Fruit fly (Drosophila melanogaster): ENCODE measurements around the gene CG11164.

Gene CG11164

dm6 chrX:13637588-13637987 is 30.2 kb upstream of the CG11164 start:
- TF ChIP-seq Smox (GFP tag; optimal IDR thresholded peaks at IDR 0.05) = no peak
- TF ChIP-seq ss (GFP tag; optimal IDR thresholded peaks at IDR 0.05) = no peak
- no peak for TF ChIP-seq pdm3 (GFP tag; optimal IDR thresholded peaks at IDR 0.05)
- no peak for TF ChIP-seq CG16779 (tag; optimal IDR thresholded peaks at IDR 0.05)
- no peak for TF ChIP-seq Eip78C (GFP tag)
- no peak for TF ChIP-seq Sox102F (GFP tag; optimal IDR thresholded peaks at IDR 0.05)
- TF ChIP-seq Eip93F (GFP tag; optimal IDR thresholded peaks at IDR 0.05) = no peak
- no peak for TF ChIP-seq Ets21C (GFP tag; optimal IDR thresholded peaks at IDR 0.05)
- TF ChIP-seq svp (GFP tag) = no peak
- no peak for TF ChIP-seq CG6276 (GFP tag; optimal IDR thresholded peaks at IDR 0.05)
- TF ChIP-seq CG15336 (GFP tag; IDR thresholded peaks at IDR 0.05) = no peak
- no peak for TF ChIP-seq CG8632 (GFP tag; optimal IDR thresholded peaks at IDR 0.05)
- no peak for TF ChIP-seq Hr4 (GFP tag; optimal IDR thresholded peaks at IDR 0.05)
- no peak for TF ChIP-seq fd85E (GFP tag; optimal IDR thresholded peaks at IDR 0.05)
- TF ChIP-seq CG11762 (GFP tag; optimal IDR thresholded peaks at IDR 0.05; ENCODE audit: insufficient read depth) = no peak
- no peak for TF ChIP-seq topi (GFP tag; optimal IDR thresholded peaks at IDR 0.05)
- no peak for TF ChIP-seq fkh (GFP tag; optimal IDR thresholded peaks at IDR 0.05)

- TF ChIP-seq Eip75B (GFP tag; optimal IDR thresholded peaks at IDR 0.05) (peak; percentile 98), vri (GFP tag; optimal IDR thresholded peaks at IDR 0.05) (peak; percentile 90), Sox14 (GFP tag; optimal IDR thresholded peaks at IDR 0.05) (peak; percentile 98), CG8632 (GFP tag; optimal IDR thresholded peaks at IDR 0.05) (peak; percentile 98), svp (GFP tag) (peak; percentile 98), CG3919 (GFP tag; optimal IDR thresholded peaks at IDR 0.05) (peak; percentile 99), CG31627 (GFP tag; optimal IDR thresholded peaks at IDR 0.05) (peak; percentile 91), cyc (GFP tag; optimal IDR thresholded peaks at IDR 0.05) (peak; percentile 93), Hr38 (GFP tag; optimal IDR thresholded peaks at IDR 0.05) (peak; percentile 92), CG7368 (GFP tag; optimal IDR thresholded peaks at IDR 0.05) (peak; percentile 99), CG6276 (GFP tag; optimal IDR thresholded peaks at IDR 0.05) (peak; percentile 99), Lpt (GFP tag; optimal IDR thresholded peaks at IDR 0.05) (peak; percentile 98), Sox102F (GFP tag; optimal IDR thresholded peaks at IDR 0.05) (peak; percentile 96), CG34406 (GFP tag; optimal IDR thresholded peaks at IDR 0.05) (peak; percentile 98), fd59A (GFP tag; optimal IDR thresholded peaks at IDR 0.05) (peak; percentile 95), CG1621 (tag; optimal IDR thresholded peaks at IDR 0.05) (peak; percentile 98), topi (GFP tag; optimal IDR thresholded peaks at IDR 0.05) (peak; percentile 97), CG9139 (GFP tag; optimal IDR thresholded peaks at IDR 0.05) (peak; percentile 94), Sox15 (GFP tag; optimal IDR thresholded peaks at IDR 0.05) (peak; percentile 95), achi (GFP tag; optimal IDR thresholded peaks at IDR 0.05) (peak; percentile 98), CG6163 (GFP tag; IDR thresholded peaks at IDR 0.05) (peak; percentile 99), fd85E (GFP tag; optimal IDR thresholded peaks at IDR 0.05) (peak; percentile 97), eg (GFP tag; IDR thresholded peaks at IDR 0.05) (peak; percentile 99), net (GFP tag; optimal IDR thresholded peaks at IDR 0.05) (peak; percentile 99), CG10669 (GFP tag; optimal IDR thresholded peaks at IDR 0.05) (peak; percentile 98), dsx (GFP tag; optimal IDR thresholded peaks at IDR 0.05; ENCODE audit: poor library complexity, severe bottlenecking) (peak; percentile 96), CG11762 (GFP tag; optimal IDR thresholded peaks at IDR 0.05; ENCODE audit: insufficient read depth) (peak; percentile 98), CG32006 (GFP tag; optimal IDR thresholded peaks at IDR 0.05) (peak; percentile 98), CG15336 (GFP tag; IDR thresholded peaks at IDR 0.05) (peak; percentile 99), acj6 (GFP tag; optimal IDR thresholded peaks at IDR 0.05) (peak; percentile 98), lz (GFP tag; optimal IDR thresholded peaks at IDR 0.05) (peak; percentile 94), CG6854 (GFP tag; optimal IDR thresholded peaks at IDR 0.05) (peak; percentile 86), Ets96B (tag; optimal IDR thresholded peaks at IDR 0.05) (peak; percentile 98), esn (GFP tag; optimal IDR thresholded peaks at IDR 0.05) (peak; percentile 93), Met (GFP tag; optimal IDR thresholded peaks at IDR 0.05) (peak; percentile 95), CG3032 (tag; optimal IDR thresholded peaks at IDR 0.05) (peak; percentile 95), Hr39 (GFP tag; optimal IDR thresholded peaks at IDR 0.05) (peak; percentile 95), spab (GFP tag; optimal IDR thresholded peaks at IDR 0.05) (peak; percentile 97), CG6808 (GFP tag; optimal IDR thresholded peaks at IDR 0.05) (peak; percentile 94), Eip93F (GFP tag; optimal IDR thresholded peaks at IDR 0.05) (peak; percentile 83)
These were observed 27.7 kb upstream of the CG11164 start for dm6 chrX:13639998-13640691.
